Worm (Caenorhabditis elegans): ENCODE results near the gene rps-24.

ce11 chrIV:343279-343678, 42.4 kb upstream of the rps-24 start:
- TF ChIP-seq mef-2 (tag; optimal IDR thresholded peaks at IDR 0.05) (no peak), nhr-28 (tag; optimal IDR thresholded peaks at IDR 0.05) (no peak)
